Worm (Caenorhabditis elegans) whole organism, late embryonic: ENCODE data around the gene scb-1.

Source experiments
- ahr-1 ChIP-seq: sonication (generic microtip); optimal IDR thresholded peaks from 2 replicates; lab custom pipeline; 2016; ENCODE audit warnings: missing genetic modification characterization, missing compliant biosample characterization
- dmd-4 ChIP-seq: sonication (generic microtip); optimal IDR thresholded peaks from 2 replicates; lab custom pipeline; 2016; ENCODE audit warnings: borderline replicate concordance, missing genetic modification characterization, missing compliant biosample characterization
- dve-1 ChIP-seq: sonication (generic microtip); optimal IDR thresholded peaks from 2 replicates; lab custom pipeline; 2017; ENCODE audit warnings: antibody characterized with exemption, mild to moderate bottlenecking, missing genetic modification characterization, missing compliant biosample characterization
- elt-2 ChIP-seq: sonication (generic microtip); optimal IDR thresholded peaks from 2 replicates; lab custom pipeline; 2016; ENCODE audit warnings: missing genetic modification reagents, missing genetic modification characterization, missing compliant biosample characterization
- ref-2 ChIP-seq: sonication (generic microtip); optimal IDR thresholded peaks from 2 replicates; lab custom pipeline; 2016; ENCODE audit warnings: missing genetic modification characterization, missing compliant biosample characterization

ce11 chrV:11082964-11083363 lies 36.5 kb downstream of the scb-1 start:
- TF ChIP-seq dmd-4 (tag; lab: Kevin White, UChicago) (no peak), ref-2 (tag; lab: Kevin White, UChicago) (no peak), elt-2 (tag; lab: Kevin White, UChicago) (no peak), dve-1 (no peak), ahr-1 (tag; lab: Kevin White, UChicago) (no peak)
